Fruit fly (Drosophila melanogaster) whole organism, embryonic: ENCODE results near the gene Spase25.
A peak's percentile ranks its signal among the peaks of the same experiment; 100 is the strongest.

ENCODE experiments used
- BEAF-32 ChIP-seq: fragments of 200-800 bp; sonication (Bioruptor generic); optimal IDR thresholded peaks from 3 replicates; lab custom pipeline; 2017; ENCODE audit warnings: missing biosample characterization, missing genetic modification characterization, mild to moderate bottlenecking, moderate library complexity, missing genetic modification reagents
- Bgb ChIP-seq: fragments of 200-800 bp; sonication (Bioruptor generic); IDR thresholded peaks from 2 replicates; pipeline ENCODE4 v1.3.6; 2022; ENCODE audit warnings: missing biosample characterization, missing genetic modification characterization; ENCODE audit not compliant: partially characterized antibody
- Blimp-1 ChIP-seq: fragments of 200-800 bp; sonication (Bioruptor generic); optimal IDR thresholded peaks from 3 replicates; lab custom pipeline; 2018; ENCODE audit warnings: missing biosample characterization, missing genetic modification characterization, mild to moderate bottlenecking, moderate library complexity, missing genetic modification reagents
- CG10267 ChIP-seq: fragments of 200-800 bp; sonication (Bioruptor generic); optimal IDR thresholded peaks from 2 replicates; lab custom pipeline; 2018; ENCODE audit warnings: missing biosample characterization, mild to moderate bottlenecking, missing genetic modification characterization, moderate library complexity
- CG11696 ChIP-seq: fragments of 200-800 bp; sonication (Bioruptor generic); IDR thresholded peaks from 2 replicates; pipeline ENCODE4 v1.3.6; 2022; ENCODE audit warnings: missing biosample characterization, missing genetic modification characterization
- CG13287 ChIP-seq: fragments of 200-800 bp; sonication (Bioruptor generic); IDR thresholded peaks from 2 replicates; pipeline ENCODE4 v1.3.6; 2022; ENCODE audit warnings: missing biosample characterization, missing genetic modification characterization; ENCODE audit not compliant: partially characterized antibody
- CG13894 ChIP-seq: fragments of 200-800 bp; sonication (Bioruptor generic); optimal IDR thresholded peaks from 3 replicates; lab custom pipeline; 2018; ENCODE audit warnings: missing biosample characterization, mild to moderate bottlenecking, missing genetic modification characterization, moderate library complexity
- CG1529 ChIP-seq: fragments of 200-800 bp; sonication (Bioruptor generic); optimal IDR thresholded peaks from 3 replicates; lab custom pipeline; 2018; ENCODE audit warnings: missing biosample characterization, missing genetic modification characterization
- CG2116 ChIP-seq: fragments of 200-800 bp; sonication (Bioruptor generic); optimal IDR thresholded peaks from 3 replicates; lab custom pipeline; 2018; ENCODE audit warnings: missing biosample characterization, mild to moderate bottlenecking, missing genetic modification characterization
- CG2712 ChIP-seq: fragments of 200-800 bp; optimal IDR thresholded peaks from 3 replicates; lab custom pipeline; 2019; ENCODE audit warnings: missing biosample characterization, mild to moderate bottlenecking, missing genetic modification characterization, moderate library complexity
- CG6791 ChIP-seq: fragments of 200-800 bp; sonication (Bioruptor generic); IDR thresholded peaks from 3 replicates; pipeline ENCODE4 v1.3.6; 2022; ENCODE audit warnings: missing biosample characterization, missing genetic modification characterization; ENCODE audit not compliant: partially characterized antibody
- CG7745 ChIP-seq: fragments of 200-800 bp; sonication (Bioruptor generic); optimal IDR thresholded peaks from 2 replicates; lab custom pipeline; 2018; ENCODE audit warnings: missing biosample characterization, mild to moderate bottlenecking, missing genetic modification characterization, moderate library complexity
- CG8290 ChIP-seq, 3 experiments: fragments of 200-800 bp; sonication (Bioruptor generic); optimal IDR thresholded peaks; 2 replicates each; lab custom pipeline; 2016 to 2019; ENCODE audit warnings: missing biosample characterization in 3 of 3, missing genetic modification characterization in 3 of 3, mild to moderate bottlenecking in 2 of 3, moderate library complexity in 1 of 3
- CG9797 ChIP-seq: fragments of 200-800 bp; sonication (Bioruptor generic); optimal IDR thresholded peaks from 3 replicates; lab custom pipeline; 2018; ENCODE audit warnings: missing biosample characterization, mild to moderate bottlenecking, missing genetic modification characterization
- CHES-1-like ChIP-seq: fragments of 200-800 bp; sonication (Bioruptor generic); optimal IDR thresholded peaks from 2 replicates; lab custom pipeline; 2016; ENCODE audit warnings: missing biosample characterization, missing genetic modification characterization
- Dip3 ChIP-seq: fragments of 200-800 bp; sonication (Bioruptor generic); optimal IDR thresholded peaks from 3 replicates; lab custom pipeline; 2016; ENCODE audit warnings: missing biosample characterization, missing genetic modification characterization
- Dp ChIP-seq: fragments of 200-800 bp; sonication (Bioruptor generic); optimal IDR thresholded peaks from 2 replicates; lab custom pipeline; 2018; ENCODE audit warnings: missing biosample characterization, mild to moderate bottlenecking, missing genetic modification characterization, moderate library complexity
- Dref ChIP-seq: fragments of 200-800 bp; sonication (Bioruptor generic); IDR thresholded peaks from 2 replicates; pipeline ENCODE4 v1.3.6; 2022; ENCODE audit warnings: missing biosample characterization, missing genetic modification characterization
- E2f2 ChIP-seq: fragments of 200-800 bp; sonication (Bioruptor generic); IDR thresholded peaks from 2 replicates; pipeline ENCODE4 v1.3.6; 2022; ENCODE audit warnings: missing biosample characterization, missing genetic modification characterization
- HLH4C ChIP-seq: fragments of 200-800 bp; sonication (Bioruptor generic); IDR thresholded peaks from 3 replicates; pipeline ENCODE4 v1.3.6; 2022; ENCODE audit warnings: missing biosample characterization, missing genetic modification characterization; ENCODE audit not compliant: partially characterized antibody
- Lhr ChIP-seq: fragments of 200-800 bp; sonication (Bioruptor generic); optimal IDR thresholded peaks from 3 replicates; lab custom pipeline; 2017; ENCODE audit warnings: mild to moderate bottlenecking, missing biosample characterization, missing genetic modification reagents, missing genetic modification characterization
- MBD-R2 ChIP-seq: fragments of 200-800 bp; sonication (Bioruptor generic); IDR thresholded peaks from 2 replicates; pipeline ENCODE4 v1.3.6; 2022; ENCODE audit warnings: missing biosample characterization, missing genetic modification characterization
- MESR4 ChIP-seq: fragments of 200-800 bp; sonication (Bioruptor generic); optimal IDR thresholded peaks from 2 replicates; lab custom pipeline; 2018; ENCODE audit warnings: missing biosample characterization, mild to moderate bottlenecking, missing genetic modification characterization, moderate library complexity
- Mes4 ChIP-seq: fragments of 200-800 bp; sonication (Bioruptor generic); optimal IDR thresholded peaks from 2 replicates; lab custom pipeline; 2016; ENCODE audit warnings: missing biosample characterization, missing genetic modification characterization
- Scr ChIP-seq: fragments of 200-800 bp; sonication (Bioruptor generic); IDR thresholded peaks from 2 replicates; pipeline ENCODE4 v1.3.6; 2022; ENCODE audit warnings: missing biosample characterization, missing genetic modification characterization; ENCODE audit not compliant: partially characterized antibody
- Sin3A ChIP-seq: fragments of >200 bp; optimal IDR thresholded peaks from 2 replicates; lab custom pipeline; 2018
- Sry-δ ChIP-seq: fragments of 200-800 bp; sonication (Bioruptor generic); optimal IDR thresholded peaks from 2 replicates; lab custom pipeline; 2016; ENCODE audit warnings: missing biosample characterization, missing genetic modification characterization
- YL-1 ChIP-seq: fragments of 200-800 bp; sonication (Bioruptor generic); optimal IDR thresholded peaks from 3 replicates; lab custom pipeline; 2017; ENCODE audit warnings: missing biosample characterization, mild to moderate bottlenecking, missing genetic modification characterization
- amos ChIP-seq: fragments of 200-800 bp; sonication (Bioruptor generic); IDR thresholded peaks from 2 replicates; pipeline ENCODE4 v1.3.6; 2022; ENCODE audit warnings: missing biosample characterization, missing genetic modification characterization; ENCODE audit not compliant: partially characterized antibody
- aop ChIP-seq: fragments of 200-800 bp; sonication (Bioruptor generic); IDR thresholded peaks from 2 replicates; pipeline ENCODE4 v1.3.6; 2022; ENCODE audit warnings: missing biosample characterization, missing genetic modification characterization
- ato ChIP-seq: fragments of 200-800 bp; sonication (Bioruptor generic); IDR thresholded peaks from 2 replicates; pipeline ENCODE4 v1.3.6; 2022; ENCODE audit warnings: missing biosample characterization, missing genetic modification characterization; ENCODE audit not compliant: partially characterized antibody
- bbx ChIP-seq: fragments of 200-800 bp; sonication (Bioruptor generic); IDR thresholded peaks from 2 replicates; pipeline ENCODE4 v1.3.6; 2022; ENCODE audit warnings: missing biosample characterization, missing genetic modification characterization; ENCODE audit not compliant: partially characterized antibody
- bsh ChIP-seq, 2 experiments: fragments of 200-800 bp; sonication (Bioruptor generic); optimal IDR thresholded peaks; 2 replicates each; lab custom pipeline; 2017 to 2018; ENCODE audit warnings: mild to moderate bottlenecking in 2 of 2, missing biosample characterization in 2 of 2, missing genetic modification characterization in 2 of 2, moderate library complexity in 1 of 2
- gfzf ChIP-seq: fragments of 200-800 bp; sonication (Bioruptor generic); optimal IDR thresholded peaks from 2 replicates; lab custom pipeline; 2016; ENCODE audit warnings: missing biosample characterization, mild to moderate bottlenecking, missing genetic modification characterization, moderate library complexity
- gsb-n ChIP-seq: fragments of 200-800 bp; sonication (Bioruptor generic); optimal IDR thresholded peaks from 3 replicates; lab custom pipeline; 2018; ENCODE audit warnings: missing biosample characterization, mild to moderate bottlenecking, missing genetic modification characterization
- hb ChIP-seq: fragments of 200-800 bp; sonication (Bioruptor generic); IDR thresholded peaks from 3 replicates; pipeline ENCODE4 v1.3.6; 2022; ENCODE audit warnings: missing biosample characterization, missing genetic modification characterization; ENCODE audit not compliant: partially characterized antibody
- jumu ChIP-seq: fragments of 200-800 bp; sonication (Bioruptor generic); optimal IDR thresholded peaks from 3 replicates; lab custom pipeline; 2016; ENCODE audit warnings: missing biosample characterization, missing genetic modification characterization
- lab ChIP-seq: fragments of 200-800 bp; sonication (Bioruptor generic); optimal IDR thresholded peaks from 3 replicates; lab custom pipeline; 2017; ENCODE audit warnings: missing biosample characterization, missing genetic modification characterization, mild to moderate bottlenecking, moderate library complexity, missing genetic modification reagents
- nmo ChIP-seq: fragments of 200-800 bp; sonication (Bioruptor generic); optimal IDR thresholded peaks from 2 replicates; lab custom pipeline; 2018; ENCODE audit warnings: missing biosample characterization, mild to moderate bottlenecking, missing genetic modification characterization, moderate library complexity
- nom ChIP-seq: fragments of 200-800 bp; sonication (Bioruptor generic); optimal IDR thresholded peaks from 2 replicates; lab custom pipeline; 2017; ENCODE audit warnings: missing biosample characterization, missing genetic modification characterization, mild to moderate bottlenecking, moderate library complexity, missing genetic modification reagents
- pzg ChIP-seq: fragments of 200-800 bp; sonication (Bioruptor generic); optimal IDR thresholded peaks from 3 replicates; lab custom pipeline; 2018; ENCODE audit warnings: missing biosample characterization, mild to moderate bottlenecking, missing genetic modification characterization, moderate library complexity
- rib ChIP-seq: fragments of 200-800 bp; sonication (Bioruptor generic); IDR thresholded peaks from 2 replicates; pipeline ENCODE4 v1.3.6; 2022; ENCODE audit warnings: missing biosample characterization, missing genetic modification characterization
- stwl ChIP-seq: fragments of 200-800 bp; sonication (Bioruptor generic); optimal IDR thresholded peaks from 3 replicates; lab custom pipeline; 2018; ENCODE audit warnings: missing biosample characterization, mild to moderate bottlenecking, missing genetic modification characterization, moderate library complexity
- trem ChIP-seq: fragments of 200-800 bp; optimal IDR thresholded peaks from 3 replicates; lab custom pipeline; 2019; ENCODE audit warnings: missing biosample characterization, mild to moderate bottlenecking, missing genetic modification characterization, moderate library complexity
- unc-4 ChIP-seq: fragments of 200-800 bp; sonication (Bioruptor generic); IDR thresholded peaks from 2 replicates; pipeline ENCODE4 v1.3.6; 2022; ENCODE audit warnings: missing biosample characterization, missing genetic modification characterization; ENCODE audit not compliant: partially characterized antibody
- vnd ChIP-seq: fragments of 200-800 bp; sonication (Bioruptor generic); IDR thresholded peaks from 3 replicates; pipeline ENCODE4 v1.3.6; 2022; ENCODE audit warnings: missing biosample characterization, missing genetic modification characterization; ENCODE audit not compliant: partially characterized antibody

Gene Spase25

DNA sequence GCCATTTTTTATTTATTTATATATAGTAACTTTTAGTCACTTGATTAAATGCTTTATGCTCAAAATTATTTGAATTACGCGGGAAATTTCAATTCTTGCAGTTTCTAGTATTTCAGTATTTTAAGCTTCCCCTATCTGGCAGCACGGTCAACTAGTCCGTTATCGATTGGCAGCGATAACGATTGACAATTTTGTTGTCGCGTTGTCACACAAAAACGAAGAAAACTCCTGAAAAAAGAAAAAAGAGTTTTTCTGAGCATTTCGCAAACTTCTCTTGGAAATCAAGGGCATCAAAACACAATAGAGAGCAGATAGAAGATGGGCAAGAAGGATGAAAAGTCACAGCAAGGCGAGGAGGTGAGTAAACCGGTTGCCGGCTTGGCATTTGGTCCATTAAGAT, at the start of gene Spase25:
Spase25 (plus strand) TSS at position 176 of the 400 bp plus-strand sequence.
- no peak for TF ChIP-seq Mes4
- TF ChIP-seq vnd (GFP tag; lab: Robert Waterston, UW), result peak; percentile 33; the same call in 1 of the 3 replicates
- TF ChIP-seq YL-1 (GFP tag; lab: Kevin White, UChicago), result peak; percentile 48
- TF ChIP-seq CHES-1-like (GFP tag; lab: Kevin White, UChicago), result no peak
- peak; percentile 19; the same call in 1 of the 2 replicates for TF ChIP-seq ato (GFP tag; lab: Robert Waterston, UW)
- TF ChIP-seq bsh (GFP tag; optimal IDR thresholded peaks at IDR 0.05; lab: Kevin White, UChicago), result peak in 1 of 2 experiments; percentile 48
- TF ChIP-seq gfzf, result peak; percentile 41
- TF ChIP-seq jumu (GFP tag; lab: Kevin White, UChicago), result no peak
- 0 out of 2 replicates have a peak, but pooled peaks have one; percentile 21 for TF ChIP-seq unc-4 (GFP tag; lab: Robert Waterston, UW)
- peak; percentile 49 for TF ChIP-seq MBD-R2 (GFP tag; lab: Robert Waterston, UW)
- peak; percentile 29 for TF ChIP-seq Blimp-1 (GFP tag; lab: Kevin White, UChicago)
- peak; percentile 35 for TF ChIP-seq stwl (tag; lab: Kevin White, UChicago)
- TF ChIP-seq rib (GFP tag; lab: Robert Waterston, UW), result no peak
- peak; percentile 2 for TF ChIP-seq Sin3A (lab: Kevin White, UChicago)
- peak; percentile 23 for TF ChIP-seq BEAF-32 (GFP tag; lab: Kevin White, UChicago)
- no peak for TF ChIP-seq CG13894 (tag; lab: Kevin White, UChicago)
- peak; percentile 86 for TF ChIP-seq E2f2 (GFP tag; lab: Robert Waterston, UW)
- peak; percentile 57 for TF ChIP-seq MESR4
- peak; percentile 59 for TF ChIP-seq pzg (GFP tag; lab: Kevin White, UChicago)
- TF ChIP-seq CG13287 (GFP tag; lab: Robert Waterston, UW), result peak; percentile 58
- 0 out of 2 replicates have a peak, but pooled peaks have one; percentile 31 for TF ChIP-seq Scr (GFP tag; lab: Robert Waterston, UW)
- TF ChIP-seq Sry-δ (GFP tag; lab: Kevin White, UChicago), result peak; percentile 38
- no peak for TF ChIP-seq lab (GFP tag; lab: Kevin White, UChicago)
- TF ChIP-seq CG6791 (GFP tag; lab: Robert Waterston, UW), result peak; percentile 51; the same call in 2 of the 3 replicates
- no peak for TF ChIP-seq gsb-n
- peak; percentile 8 for TF ChIP-seq CG2712 (tag; lab: Kevin White, UChicago)
- TF ChIP-seq CG7745 (tag; lab: Kevin White, UChicago), result no peak
- TF ChIP-seq nom (GFP tag; lab: Kevin White, UChicago), result peak; percentile 40
- TF ChIP-seq CG9797 (GFP tag; lab: Kevin White, UChicago), result peak; percentile 57
- TF ChIP-seq CG10267 (tag; lab: Kevin White, UChicago), result peak; percentile 68
- peak; percentile 15; the same call in 1 of the 2 replicates for TF ChIP-seq Bgb
- TF ChIP-seq hb (GFP tag; lab: Robert Waterston, UW), result 0 out of 3 replicates have a peak, but pooled peaks have one; percentile 39
- TF ChIP-seq aop (GFP tag; lab: Robert Waterston, UW), result no peak
- peak; percentile 85 for TF ChIP-seq Dp
- peak; percentile 30; the same call in 1 of the 3 replicates for TF ChIP-seq HLH4C
- TF ChIP-seq nmo, result no peak
- TF ChIP-seq trem (tag; lab: Kevin White, UChicago), result peak; percentile 44
- no peak for TF ChIP-seq CG1529 (GFP tag; lab: Kevin White, UChicago)
- no peak for TF ChIP-seq Dip3
- TF ChIP-seq CG2116 (GFP tag; lab: Kevin White, UChicago), result peak; percentile 46
- no peak for TF ChIP-seq CG11696
- 0 out of 2 replicates have a peak, but pooled peaks have one; percentile 8 for TF ChIP-seq bbx (GFP tag; lab: Robert Waterston, UW)
- peak; percentile 11 for TF ChIP-seq Lhr (GFP tag; lab: Kevin White, UChicago)
- TF ChIP-seq amos (GFP tag; lab: Robert Waterston, UW), result 0 out of 2 replicates have a peak, but pooled peaks have one; percentile 10
- TF ChIP-seq Dref, result peak; percentile 76
- no peak for TF ChIP-seq CG8290 (GFP tag; optimal IDR thresholded peaks at IDR 0.05; lab: Kevin White, UChicago)
- TF ChIP-seq CG8290 (tag; optimal IDR thresholded peaks at IDR 0.05; lab: Kevin White, UChicago), result no peak
